Worm (Caenorhabditis elegans) whole organism, L1 larva: ENCODE results near the gene srw-68.

Source experiments
- C16A3.4 ChIP-seq: fragments of 150-350 bp; optimal IDR thresholded peaks from 2 replicates; lab custom pipeline; 2014; ENCODE audit warnings: missing biosample characterization, missing genetic modification characterization
- Y116A8C.19 ChIP-seq: sonication (generic microtip); optimal IDR thresholded peaks from 2 replicates; lab custom pipeline; 2016; ENCODE audit warnings: missing compliant biosample characterization, missing genetic modification characterization, borderline replicate concordance
- aly-2 ChIP-seq: fragments of 150-350 bp; optimal IDR thresholded peaks from 2 replicates; lab custom pipeline; 2014; ENCODE audit warnings: missing biosample characterization, missing genetic modification characterization
- ama-1 ChIP-seq: fragments of 150-350 bp; optimal IDR thresholded peaks from 2 replicates; lab custom pipeline; 2014
- blmp-1 ChIP-seq: fragments of 150-350 bp; optimal IDR thresholded peaks from 2 replicates; lab custom pipeline; 2014; ENCODE audit warnings: missing biosample characterization, missing genetic modification characterization
- ceh-63 ChIP-seq: fragments of 200-800 bp; sonication (Bioruptor generic); optimal IDR thresholded peaks from 2 replicates; lab custom pipeline; 2018; ENCODE audit warnings: mild to moderate bottlenecking, missing genetic modification characterization, missing compliant biosample characterization
- ceh-90 ChIP-seq: sonication (generic microtip); optimal IDR thresholded peaks from 2 replicates; lab custom pipeline; 2016; ENCODE audit warnings: missing genetic modification characterization, missing compliant biosample characterization
- dpl-1 ChIP-seq, 3 experiments: fragments of 150-350 bp in 2 of 3; sonication (generic microtip) in 1 of 3; optimal IDR thresholded peaks; 2 replicates each; lab custom pipeline; 2014 to 2017; ENCODE audit warnings: missing biosample characterization in 3 of 3, missing genetic modification characterization in 3 of 3, missing genetic modification reagents in 3 of 3
- efl-1 ChIP-seq, 4 experiments: fragments of 150-350 bp; optimal IDR thresholded peaks in 3 of 4; peaks in 1 of 4; 1 replicate in 1 of 4; 2 replicates in 3 of 4; lab custom pipeline; 2014; ENCODE audit warnings: missing biosample characterization in 2 of 4, missing genetic modification characterization in 2 of 4, missing genetic modification reagents in 2 of 4
- egl-27 ChIP-seq, 2 experiments: fragments of 150-350 bp in 1 of 2; sonication (generic microtip); optimal IDR thresholded peaks; 3 replicates each; lab custom pipeline; 2017 to 2018; ENCODE audit warnings: missing biosample characterization in 2 of 2, missing genetic modification characterization in 2 of 2, missing genetic modification reagents in 2 of 2
- elt-2 ChIP-seq: sonication (generic microtip); optimal IDR thresholded peaks from 2 replicates; lab custom pipeline; 2016; ENCODE audit warnings: missing genetic modification characterization, mild to moderate bottlenecking, inconsistent platforms, missing compliant biosample characterization, missing genetic modification reagents
- elt-3 ChIP-seq, 6 experiments: fragments of 150-350 bp in 1 of 6; sonication (generic microtip); optimal IDR thresholded peaks; 2 replicates each; lab custom pipeline; 2017 to 2018; ENCODE audit warnings: missing biosample characterization in 6 of 6, missing genetic modification characterization in 6 of 6, inconsistent platforms in 1 of 6
- fkh-8 ChIP-seq: sonication (generic microtip); optimal IDR thresholded peaks from 2 replicates; lab custom pipeline; 2016; ENCODE audit warnings: mild to moderate bottlenecking, missing genetic modification characterization, missing compliant biosample characterization
- fos-1 ChIP-seq: fragments of 150-350 bp; optimal IDR thresholded peaks from 2 replicates; lab custom pipeline; 2014; ENCODE audit warnings: missing biosample characterization, missing genetic modification characterization
- grh-1 ChIP-seq: fragments of 200-800 bp; sonication (Bioruptor generic); IDR thresholded peaks from 2 replicates; pipeline ENCODE4 v1.3.6; 2022; ENCODE audit warnings: missing genetic modification reagents, missing genetic modification characterization, missing compliant biosample characterization
- hlh-17 ChIP-seq: fragments of 200-800 bp; sonication (Bioruptor generic); optimal IDR thresholded peaks from 2 replicates; lab custom pipeline; 2018; ENCODE audit warnings: missing genetic modification characterization, mild to moderate bottlenecking, missing compliant biosample characterization, moderate library complexity, borderline replicate concordance
- hpl-2 ChIP-seq: fragments of 150-350 bp; optimal IDR thresholded peaks from 2 replicates; lab custom pipeline; 2014; ENCODE audit warnings: missing biosample characterization, missing genetic modification reagents, missing genetic modification characterization
- isw-1 ChIP-seq: fragments of 200-800 bp; sonication (Bioruptor generic); IDR thresholded peaks from 2 replicates; pipeline ENCODE4 v1.3.6; 2022; ENCODE audit warnings: missing genetic modification characterization, missing compliant biosample characterization
- lin-14 ChIP-seq: fragments of 200-800 bp; sonication (Bioruptor generic); optimal IDR thresholded peaks from 2 replicates; lab custom pipeline; 2018; ENCODE audit warnings: mild to moderate bottlenecking, missing genetic modification characterization, moderate library complexity, missing compliant biosample characterization
- lin-35 ChIP-seq, 2 experiments: fragments of 150-350 bp; optimal IDR thresholded peaks; 2 replicates each; lab custom pipeline; 2014; ENCODE audit warnings: missing biosample characterization in 2 of 2, missing genetic modification characterization in 2 of 2, missing genetic modification reagents in 2 of 2
- lir-3 ChIP-seq: sonication (generic microtip); optimal IDR thresholded peaks from 2 replicates; lab custom pipeline; 2016; ENCODE audit warnings: mild to moderate bottlenecking, missing genetic modification characterization, moderate library complexity, missing compliant biosample characterization; ENCODE audit not compliant: poor library complexity
- lsy-2 ChIP-seq, 2 experiments: fragments of 150-350 bp; optimal IDR thresholded peaks; 2 replicates each; lab custom pipeline; 2014; ENCODE audit warnings: missing biosample characterization in 2 of 2, missing genetic modification characterization in 2 of 2
- mab-9 ChIP-seq: fragments of 200-800 bp; sonication (Bioruptor generic); IDR thresholded peaks from 2 replicates; pipeline ENCODE4 v1.3.6; 2022; ENCODE audit warnings: missing genetic modification reagents, missing genetic modification characterization, missing compliant biosample characterization
- mdl-1 ChIP-seq, 2 experiments: fragments of 150-350 bp; optimal IDR thresholded peaks; 2 replicates each; lab custom pipeline; 2014 to 2017; ENCODE audit warnings: missing biosample characterization in 2 of 2, missing genetic modification characterization in 2 of 2, inconsistent platforms in 1 of 2
- mep-1 ChIP-seq: fragments of 150-350 bp; optimal IDR thresholded peaks from 2 replicates; lab custom pipeline; 2014; ENCODE audit warnings: missing biosample characterization, missing genetic modification characterization
- nhr-19 ChIP-seq: fragments of 200-800 bp; sonication (Bioruptor generic); conservative IDR thresholded peaks from 2 replicates; pipeline ENCODE4 v1.3.6; 2022; ENCODE audit warnings: missing genetic modification characterization, missing compliant biosample characterization
- nhr-20 ChIP-seq: sonication (generic microtip); optimal IDR thresholded peaks from 2 replicates; lab custom pipeline; 2016; ENCODE audit warnings: mild to moderate bottlenecking, missing genetic modification characterization, missing compliant biosample characterization
- nhr-28 ChIP-seq: fragments of 150-350 bp; optimal IDR thresholded peaks from 2 replicates; lab custom pipeline; 2014; ENCODE audit warnings: missing biosample characterization, missing genetic modification characterization
- nhr-47 ChIP-seq: sonication (generic microtip); optimal IDR thresholded peaks from 2 replicates; lab custom pipeline; 2016; ENCODE audit warnings: mild to moderate bottlenecking, missing genetic modification characterization, moderate library complexity, missing compliant biosample characterization
- nhr-71 ChIP-seq: sonication (generic microtip); optimal IDR thresholded peaks from 2 replicates; lab custom pipeline; 2016; ENCODE audit warnings: mild to moderate bottlenecking, missing genetic modification characterization, moderate library complexity, missing compliant biosample characterization
- nhr-76 ChIP-seq: sonication (generic microtip); optimal IDR thresholded peaks from 2 replicates; lab custom pipeline; 2017; ENCODE audit warnings: missing biosample characterization, missing genetic modification characterization
- nhr-77 ChIP-seq: fragments of 150-350 bp; optimal IDR thresholded peaks from 2 replicates; lab custom pipeline; 2014; ENCODE audit warnings: missing biosample characterization, missing genetic modification characterization
- nhr-85 ChIP-seq: sonication (generic microtip); peaks from one replicate; lab custom pipeline; 2016; ENCODE audit warnings: missing genetic modification characterization, inconsistent platforms, missing compliant biosample characterization
- nhr-90 ChIP-seq: sonication (generic microtip); optimal IDR thresholded peaks from 2 replicates; lab custom pipeline; 2016; ENCODE audit warnings: mild to moderate bottlenecking, missing genetic modification characterization, missing compliant biosample characterization; ENCODE audit not compliant: poor library complexity
- rnt-1 ChIP-seq: sonication (generic microtip); optimal IDR thresholded peaks from 2 replicates; lab custom pipeline; 2016; ENCODE audit warnings: mild to moderate bottlenecking, missing genetic modification characterization, moderate library complexity, missing compliant biosample characterization
- skn-1 ChIP-seq: fragments of 150-350 bp; optimal IDR thresholded peaks from 2 replicates; lab custom pipeline; 2014; ENCODE audit warnings: missing biosample characterization, missing genetic modification characterization
- snu-23 ChIP-seq: sonication (generic microtip); optimal IDR thresholded peaks from 2 replicates; lab custom pipeline; 2016; ENCODE audit warnings: missing genetic modification characterization, missing compliant biosample characterization
- sptf-1 ChIP-seq: fragments of 150-350 bp; optimal IDR thresholded peaks from 2 replicates; lab custom pipeline; 2014; ENCODE audit warnings: missing biosample characterization, missing genetic modification characterization
- swsn-7 ChIP-seq: sonication (generic microtip); optimal IDR thresholded peaks from 2 replicates; lab custom pipeline; 2016; ENCODE audit warnings: missing genetic modification characterization, missing compliant biosample characterization
- tbx-2 ChIP-seq: sonication (generic microtip); optimal IDR thresholded peaks from 2 replicates; lab custom pipeline; 2016; ENCODE audit warnings: missing genetic modification characterization, missing compliant biosample characterization
- unc-130 ChIP-seq: fragments of 150-350 bp; optimal IDR thresholded peaks from 2 replicates; lab custom pipeline; 2017; ENCODE audit warnings: missing biosample characterization, missing genetic modification characterization, inconsistent platforms
- unc-86 ChIP-seq: sonication (generic microtip); optimal IDR thresholded peaks from 2 replicates; lab custom pipeline; 2016; ENCODE audit warnings: missing genetic modification characterization, missing compliant biosample characterization
- vab-15 ChIP-seq: sonication (generic microtip); optimal IDR thresholded peaks from 2 replicates; lab custom pipeline; 2017; ENCODE audit warnings: missing genotype, mild to moderate bottlenecking, missing genetic modification characterization, missing compliant biosample characterization
- zip-4 ChIP-seq: fragments of 200-800 bp; sonication (Bioruptor generic); optimal IDR thresholded peaks from 2 replicates; lab custom pipeline; 2018; ENCODE audit warnings: mild to moderate bottlenecking, missing genetic modification characterization, moderate library complexity, missing compliant biosample characterization
- ztf-4 ChIP-seq: fragments of 150-350 bp; optimal IDR thresholded peaks from 2 replicates; lab custom pipeline; 2014; ENCODE audit warnings: missing biosample characterization, missing genetic modification characterization

The srw-68 gene

DNA sequence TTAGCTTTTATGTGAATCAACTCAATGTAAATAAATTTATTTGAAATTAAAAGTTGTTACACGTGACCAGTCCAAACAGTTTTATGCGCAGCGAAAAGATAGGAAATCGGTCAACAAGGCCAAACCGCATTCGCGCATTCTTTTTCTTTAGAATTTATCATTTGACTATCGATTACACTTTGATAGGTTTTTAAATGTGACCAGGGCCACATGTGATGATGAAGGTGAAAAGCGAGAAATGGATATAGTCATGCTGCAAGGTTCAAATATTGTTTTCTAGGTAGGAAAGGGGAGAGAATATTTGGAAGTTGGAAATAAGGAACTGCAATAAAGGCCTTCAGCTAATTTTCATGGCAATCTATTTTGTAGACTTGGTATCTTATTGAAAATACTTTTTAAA is 10.4 kb upstream of the srw-68 start:
- TF ChIP-seq snu-23 (GFP tag; lab: Kevin White, UChicago) (peak; percentile 74), fkh-8 (tag; lab: Kevin White, UChicago) (no peak), nhr-76 (tag; lab: Kevin White, UChicago) (no peak), nhr-47 (tag; lab: Kevin White, UChicago) (peak; percentile 57), nhr-77 (tag; lab: Kevin White, UChicago) (no peak), fos-1 (no peak), lir-3 (tag; lab: Kevin White, UChicago) (no peak), lin-35 (GFP tag; optimal IDR thresholded peaks at IDR 0.05; lab: Kevin White, UChicago) (peak in 1 of 2 experiments; percentile 84), ama-1 (lab: Kevin White, UChicago) (peak; percentile 87), nhr-85 (tag; lab: Kevin White, UChicago) (peak; percentile 93), nhr-90 (tag; lab: Kevin White, UChicago) (peak; percentile 77), rnt-1 (tag; lab: Kevin White, UChicago) (no peak), zip-4 (GFP tag; lab: Kevin White, UChicago) (no peak), hlh-17 (GFP tag; lab: Kevin White, UChicago) (no peak), mep-1 (tag; lab: Kevin White, UChicago) (peak; percentile 58), blmp-1 (tag; lab: Kevin White, UChicago) (peak; percentile 94), dpl-1 (GFP tag; optimal IDR thresholded peaks at IDR 0.05; lab: Kevin White, UChicago) (peak in 2 of 3 experiments; percentile 20 to 31), ztf-4 (tag; lab: Kevin White, UChicago) (peak; percentile 67), nhr-71 (tag; lab: Kevin White, UChicago) (peak; percentile 80), elt-3 (tag; optimal IDR thresholded peaks at IDR 0.05; lab: Kevin White, UChicago) (peak in 4 of 6 experiments; percentile 0 to 97 (median 50)), sptf-1 (no peak), grh-1 (peak; percentile 64), tbx-2 (tag; lab: Kevin White, UChicago) (peak; percentile 65), nhr-20 (tag; lab: Kevin White, UChicago) (peak; percentile 80), unc-86 (no peak), ceh-90 (tag; lab: Kevin White, UChicago) (no peak), isw-1 (GFP tag; lab: Robert Waterston, UW) (no peak), skn-1 (tag; lab: Kevin White, UChicago) (peak; percentile 54), efl-1 (optimal IDR thresholded peaks at IDR 0.05; lab: Kevin White, UChicago) (peak in 1 of 2 experiments; percentile 14), efl-1 (GFP tag; optimal IDR thresholded peaks at IDR 0.05 in 1 of 2; lab: Kevin White, UChicago) (peak in 1 of 2 experiments; percentile 1), hpl-2 (GFP tag; lab: Kevin White, UChicago) (no peak), unc-130 (tag; lab: Kevin White, UChicago) (peak; percentile 72), lsy-2 (tag; optimal IDR thresholded peaks at IDR 0.05; lab: Kevin White, UChicago) (peak in 1 of 2 experiments; percentile 44), lin-14 (peak; percentile 71), elt-2 (tag; lab: Kevin White, UChicago) (no peak), vab-15 (peak; percentile 21), swsn-7 (peak; percentile 4), nhr-28 (tag; lab: Kevin White, UChicago) (no peak), mdl-1 (tag; optimal IDR thresholded peaks at IDR 0.05; lab: Kevin White, UChicago) (peak in 1 of 2 experiments; percentile 79), C16A3.4 (tag; lab: Kevin White, UChicago) (peak; percentile 32), nhr-19 (GFP tag; lab: Robert Waterston, UW) (peak; percentile 79), aly-2 (tag; lab: Kevin White, UChicago) (no peak)
- TF ChIP-seq, all 84 proteins: peak for 25

DNA sequence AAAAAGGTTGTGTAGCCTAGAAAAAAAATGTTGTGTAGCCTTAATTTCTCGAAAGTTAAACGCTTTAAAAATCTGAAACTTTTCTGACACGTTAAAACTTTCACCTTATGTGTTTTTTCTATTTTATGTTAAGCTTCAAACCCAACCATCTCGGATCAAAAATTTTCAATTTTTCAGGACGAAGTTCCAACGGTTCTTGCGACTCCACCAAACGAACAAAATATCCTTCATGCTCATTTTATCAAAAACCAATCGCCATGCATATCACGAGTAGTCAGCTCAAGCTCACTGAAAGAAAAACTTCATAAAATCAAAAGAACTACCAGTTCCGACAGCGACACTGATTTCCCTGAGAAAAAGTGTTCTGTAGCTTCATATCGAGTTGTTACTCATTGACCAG is 10.0 kb upstream of the srw-68 start:
- TF ChIP-seq tbx-2 (tag; lab: Kevin White, UChicago) (no peak), fkh-8 (tag; lab: Kevin White, UChicago) (no peak), nhr-85 (tag; lab: Kevin White, UChicago) (no peak), egl-27 (tag; optimal IDR thresholded peaks at IDR 0.05; lab: Kevin White, UChicago) (no peak), isw-1 (GFP tag; lab: Robert Waterston, UW) (no peak), mab-9 (no peak), nhr-90 (tag; lab: Kevin White, UChicago) (no peak), skn-1 (tag; lab: Kevin White, UChicago) (no peak), nhr-47 (tag; lab: Kevin White, UChicago) (no peak), ceh-63 (GFP tag; lab: Kevin White, UChicago) (no peak), ztf-4 (tag; lab: Kevin White, UChicago) (no peak), Y116A8C.19 (tag; lab: Kevin White, UChicago) (no peak)
